Fruit fly (Drosophila melanogaster) whole organism, embryonic: ENCODE results near the gene Exn.

Experiments used
- Awh ChIP-seq: fragments of 200-800 bp; sonication (Bioruptor generic); IDR thresholded peaks from 2 replicates; pipeline ENCODE4, ENCODE4 v1.3.6; 2022; ENCODE audit warnings: missing biosample characterization, missing genetic modification characterization
- BEAF-32 ChIP-seq: fragments of 200-800 bp; sonication (Bioruptor generic); optimal IDR thresholded peaks from 3 replicates; lab custom pipeline; 2017; ENCODE audit warnings: missing biosample characterization, missing genetic modification characterization, mild to moderate bottlenecking, moderate library complexity, missing genetic modification reagents
- Blimp-1 ChIP-seq: fragments of 200-800 bp; sonication (Bioruptor generic); optimal IDR thresholded peaks from 3 replicates; lab custom pipeline; 2018; ENCODE audit warnings: missing biosample characterization, missing genetic modification characterization, mild to moderate bottlenecking, moderate library complexity, missing genetic modification reagents
- CG13287 ChIP-seq: fragments of 200-800 bp; sonication (Bioruptor generic); IDR thresholded peaks from 2 replicates; pipeline ENCODE4 v1.3.6; 2022; ENCODE audit warnings: missing biosample characterization, missing genetic modification characterization; ENCODE audit not compliant: partially characterized antibody
- CG17359 ChIP-seq: fragments of 200-800 bp; sonication (Bioruptor generic); optimal IDR thresholded peaks from 3 replicates; lab custom pipeline; 2018; ENCODE audit warnings: missing biosample characterization, mild to moderate bottlenecking, missing genetic modification characterization, moderate library complexity
- CG18599 ChIP-seq: fragments of 200-800 bp; sonication (Bioruptor generic); optimal IDR thresholded peaks from 3 replicates; lab custom pipeline; 2017; ENCODE audit warnings: missing biosample characterization, missing genetic modification characterization, mild to moderate bottlenecking, moderate library complexity, missing genetic modification reagents
- CG2120 ChIP-seq: fragments of 200-800 bp; sonication (Bioruptor generic); optimal IDR thresholded peaks from 3 replicates; lab custom pipeline; 2016; ENCODE audit warnings: missing biosample characterization, missing genetic modification characterization
- CG6175 ChIP-seq: fragments of 200-800 bp; sonication (Bioruptor generic); IDR thresholded peaks from 3 replicates; pipeline ENCODE4 v1.3.6; 2022; ENCODE audit warnings: missing biosample characterization, missing genetic modification characterization
- CG6254 ChIP-seq: fragments of 200-800 bp; sonication (Bioruptor generic); optimal IDR thresholded peaks from 3 replicates; lab custom pipeline; 2017; ENCODE audit warnings: mild to moderate bottlenecking, missing biosample characterization, missing genetic modification reagents, missing genetic modification characterization
- CG6272 ChIP-seq: fragments of 200-800 bp; sonication (Bioruptor generic); IDR thresholded peaks from 2 replicates; pipeline ENCODE4 v1.3.6; 2022; ENCODE audit warnings: missing biosample characterization, missing genetic modification characterization
- CG6765 ChIP-seq: fragments of 200-800 bp; sonication (Bioruptor generic); optimal IDR thresholded peaks from 3 replicates; lab custom pipeline; 2017; ENCODE audit warnings: missing biosample characterization, mild to moderate bottlenecking, missing genetic modification characterization
- CG7928 ChIP-seq: fragments of 200-800 bp; sonication (Bioruptor generic); optimal IDR thresholded peaks from 2 replicates; lab custom pipeline; 2017; ENCODE audit warnings: missing biosample characterization, mild to moderate bottlenecking, missing genetic modification characterization
- CG7987 ChIP-seq: fragments of 200-800 bp; sonication (Bioruptor generic); optimal IDR thresholded peaks from 2 replicates; lab custom pipeline; 2018; ENCODE audit warnings: missing biosample characterization, mild to moderate bottlenecking, missing genetic modification characterization, moderate library complexity
- CG8089 ChIP-seq: fragments of 200-800 bp; sonication (Bioruptor generic); optimal IDR thresholded peaks from 3 replicates; lab custom pipeline; 2016; ENCODE audit warnings: missing biosample characterization, missing genetic modification characterization
- CG9727 ChIP-seq: fragments of 200-800 bp; sonication (Bioruptor generic); optimal IDR thresholded peaks from 3 replicates; lab custom pipeline; 2017; ENCODE audit warnings: missing biosample characterization, mild to moderate bottlenecking, missing genetic modification characterization
- CG9817 ChIP-seq: fragments of 200-800 bp; sonication (Bioruptor generic); optimal IDR thresholded peaks from 2 replicates; lab custom pipeline; 2018; ENCODE audit warnings: missing biosample characterization, mild to moderate bottlenecking, missing genetic modification characterization, moderate library complexity
- CG9932 ChIP-seq: fragments of 200-800 bp; sonication (Bioruptor generic); IDR thresholded peaks from 2 replicates; pipeline ENCODE4 v1.3.6; 2022; ENCODE audit warnings: missing biosample characterization, missing genetic modification characterization
- CkIIα-i1 ChIP-seq: fragments of 200-800 bp; sonication (Bioruptor generic); IDR thresholded peaks from 2 replicates; pipeline ENCODE4 v1.3.6; 2022; ENCODE audit warnings: missing biosample characterization, missing genetic modification characterization
- Deaf1 ChIP-seq: fragments of 200-800 bp; optimal IDR thresholded peaks from 3 replicates; lab custom pipeline; 2019; ENCODE audit warnings: missing biosample characterization, mild to moderate bottlenecking, missing genetic modification characterization, moderate library complexity
- Dip3 ChIP-seq: fragments of 200-800 bp; sonication (Bioruptor generic); optimal IDR thresholded peaks from 3 replicates; lab custom pipeline; 2016; ENCODE audit warnings: missing biosample characterization, missing genetic modification characterization
- Hand ChIP-seq: fragments of 200-800 bp; sonication (Bioruptor generic); optimal IDR thresholded peaks from 2 replicates; lab custom pipeline; 2017; ENCODE audit warnings: mild to moderate bottlenecking, missing biosample characterization, missing genetic modification reagents, missing genetic modification characterization
- Jarid2 ChIP-seq: fragments of 200-800 bp; sonication (Bioruptor generic); optimal IDR thresholded peaks from 3 replicates; lab custom pipeline; 2017; ENCODE audit warnings: mild to moderate bottlenecking, missing biosample characterization, missing genetic modification reagents, missing genetic modification characterization
- Med ChIP-seq: fragments of 200-800 bp; sonication (Bioruptor generic); peaks from one replicate; lab custom pipeline; 2016; ENCODE audit warnings: missing biosample characterization, missing genetic modification characterization, mild to moderate bottlenecking, inconsistent platforms, moderate library complexity
- Nf-YA ChIP-seq: fragments of 200-800 bp; sonication (Bioruptor generic); IDR thresholded peaks from 2 replicates; pipeline ENCODE4 v1.3.6; 2022; ENCODE audit warnings: missing biosample characterization, missing genetic modification characterization
- NfI ChIP-seq: fragments of 200-800 bp; sonication (Bioruptor generic); optimal IDR thresholded peaks from 3 replicates; lab custom pipeline; 2018; ENCODE audit warnings: missing biosample characterization, mild to moderate bottlenecking, missing genetic modification characterization, moderate library complexity
- Xrp1 ChIP-seq: fragments of 200-800 bp; sonication (Bioruptor generic); IDR thresholded peaks from 2 replicates; pipeline ENCODE4 v1.3.6; 2022; ENCODE audit warnings: missing biosample characterization, missing genetic modification characterization
- ap ChIP-seq: fragments of 200-800 bp; sonication (Bioruptor generic); IDR thresholded peaks from 2 replicates; pipeline ENCODE4 v1.3.6; 2022; ENCODE audit warnings: missing biosample characterization, missing genetic modification characterization
- chinmo ChIP-seq: fragments of 200-800 bp; sonication (Bioruptor generic); IDR thresholded peaks from 4 replicates; pipeline ENCODE4 v1.3.6; 2022; ENCODE audit warnings: missing biosample characterization, missing genetic modification characterization; ENCODE audit not compliant: partially characterized antibody
- ci ChIP-seq: fragments of 200-800 bp; sonication (Bioruptor generic); IDR thresholded peaks from 3 replicates; pipeline ENCODE4 v1.3.6; 2022; ENCODE audit warnings: missing biosample characterization, missing genetic modification characterization
- dysf ChIP-seq: fragments of 200-800 bp; sonication (Bioruptor generic); IDR thresholded peaks from 3 replicates; pipeline ENCODE4 v1.3.6; 2022; ENCODE audit warnings: missing biosample characterization, missing genetic modification characterization
- esg ChIP-seq: fragments of 200-800 bp; sonication (Bioruptor generic); conservative IDR thresholded peaks from 2 replicates; pipeline ENCODE4 v1.3.6; 2022; ENCODE audit warnings: missing biosample characterization, missing genetic modification characterization
- grn ChIP-seq: fragments of 200-800 bp; sonication (Bioruptor generic); optimal IDR thresholded peaks from 3 replicates; lab custom pipeline; 2017; ENCODE audit warnings: missing biosample characterization, missing genetic modification characterization
- gro ChIP-seq: fragments of 200-800 bp; sonication (Bioruptor generic); optimal IDR thresholded peaks from 2 replicates; lab custom pipeline; 2016; ENCODE audit warnings: missing biosample characterization, missing genetic modification characterization
- hbn ChIP-seq: fragments of 200-800 bp; sonication (Bioruptor generic); IDR thresholded peaks from 2 replicates; pipeline ENCODE4 v1.3.6; 2022; ENCODE audit warnings: missing biosample characterization, missing genetic modification characterization; ENCODE audit not compliant: partially characterized antibody
- her ChIP-seq: fragments of 200-800 bp; sonication (Bioruptor generic); optimal IDR thresholded peaks from 2 replicates; lab custom pipeline; 2016; ENCODE audit warnings: missing biosample characterization, missing genetic modification characterization
- inv ChIP-seq: fragments of 200-800 bp; sonication (Bioruptor generic); IDR thresholded peaks from 2 replicates; pipeline ENCODE4 v1.3.6; 2022; ENCODE audit warnings: missing biosample characterization, missing genetic modification characterization; ENCODE audit not compliant: partially characterized antibody
- lov ChIP-seq, 2 experiments: fragments of 200-800 bp in 1 of 2; fragments of >200 bp in 1 of 2; sonication (Bioruptor generic) in 1 of 2; IDR thresholded peaks in 1 of 2; optimal IDR thresholded peaks in 1 of 2; 2 replicates in 1 of 2; 3 replicates in 1 of 2; pipeline versions ENCODE4 v1.3.6 to Lab custom; 2017 to 2022; ENCODE audit warnings: missing biosample characterization in 1 of 2, missing genetic modification characterization in 1 of 2
- mirr ChIP-seq: fragments of 200-800 bp; sonication (Bioruptor generic); optimal IDR thresholded peaks from 3 replicates; lab custom pipeline; 2018; ENCODE audit warnings: missing biosample characterization, mild to moderate bottlenecking, missing genetic modification characterization
- onecut ChIP-seq: fragments of 200-800 bp; sonication (Bioruptor generic); IDR thresholded peaks from 2 replicates; pipeline ENCODE4 v1.3.6; 2022; ENCODE audit warnings: missing biosample characterization, missing genetic modification characterization
- pan ChIP-seq, 4 experiments: fragments of >200 bp in 3 of 4; fragments of 200-800 bp in 1 of 4; sonication (Bioruptor generic) in 1 of 4; optimal IDR thresholded peaks in 3 of 4; IDR thresholded peaks in 1 of 4; 2 replicates each; pipeline versions ENCODE4 v1.3.6 to Lab custom; 2017 to 2022; ENCODE audit warnings: missing biosample characterization in 2 of 4, missing genetic modification characterization in 2 of 4, mixed read lengths in 1 of 4
- sens ChIP-seq: fragments of 200-800 bp; sonication (Bioruptor generic); peaks from one replicate; lab custom pipeline; 2016; ENCODE audit warnings: missing biosample characterization, missing genetic modification characterization
- so ChIP-seq: fragments of 200-800 bp; sonication (Bioruptor generic); IDR thresholded peaks from 3 replicates; pipeline ENCODE4 v1.3.6; 2022; ENCODE audit warnings: missing biosample characterization, missing genetic modification characterization
- sob ChIP-seq: fragments of 200-800 bp; sonication (Bioruptor generic); IDR thresholded peaks from 2 replicates; pipeline ENCODE4 v1.3.6; 2022; ENCODE audit warnings: missing biosample characterization, missing genetic modification characterization
- stc ChIP-seq: fragments of 200-800 bp; sonication (Bioruptor generic); IDR thresholded peaks from 2 replicates; pipeline ENCODE4 v1.3.6; 2022; ENCODE audit warnings: missing biosample characterization, missing genetic modification characterization
- vnd ChIP-seq: fragments of 200-800 bp; sonication (Bioruptor generic); IDR thresholded peaks from 3 replicates; pipeline ENCODE4 v1.3.6; 2022; ENCODE audit warnings: missing biosample characterization, missing genetic modification characterization; ENCODE audit not compliant: partially characterized antibody
- wdn ChIP-seq: fragments of 200-800 bp; sonication (Bioruptor generic); IDR thresholded peaks from 2 replicates; pipeline ENCODE4 v1.3.6; 2022; ENCODE audit warnings: missing biosample characterization, missing genetic modification characterization
- zen2 ChIP-seq: fragments of 200-800 bp; sonication (Bioruptor generic); IDR thresholded peaks from 3 replicates; pipeline ENCODE4 v1.3.6; 2022; ENCODE audit warnings: missing biosample characterization, missing genetic modification characterization; ENCODE audit not compliant: partially characterized antibody
- zfh1 ChIP-seq: fragments of 200-800 bp; sonication (Bioruptor generic); IDR thresholded peaks from 3 replicates; pipeline ENCODE4 v1.3.6; 2022; ENCODE audit warnings: missing biosample characterization, missing genetic modification characterization

Gene Exn

dm6 chr3L:16969652-16970109 lies at the start of gene Exn (continued):
- TF ChIP-seq hbn (GFP tag; lab: Robert Waterston, UW) (peak; percentile 24; the same call in 1 of the 2 replicates), CG2120 (GFP tag; lab: Kevin White, UChicago) (peak; percentile 12), BEAF-32 (GFP tag; lab: Kevin White, UChicago) (no peak), gro (GFP tag; lab: Kevin White, UChicago) (peak; percentile 13), vnd (GFP tag; lab: Robert Waterston, UW) (0 out of 3 replicates have a peak, but pooled peaks have one; percentile 34), CG6175 (GFP tag; lab: Robert Waterston, UW) (0 out of 3 replicates have a peak, but pooled peaks have one; percentile 31), zen2 (0 out of 3 replicates have a peak, but pooled peaks have one; percentile 60), CkIIα-i1 (GFP tag; lab: Robert Waterston, UW) (no peak), Dip3 (GFP tag; lab: Kevin White, UChicago) (peak; percentile 0), mirr (GFP tag; lab: Kevin White, UChicago) (peak; percentile 57), CG7928 (no peak), grn (GFP tag; lab: Kevin White, UChicago) (peak; percentile 65), so (peak; percentile 68; the same call in 1 of the 3 replicates), Deaf1 (tag; lab: Kevin White, UChicago) (peak; percentile 99), Awh (GFP tag; lab: Robert Waterston, UW) (peak; percentile 56; the same call in 1 of the 2 replicates), CG7987 (peak; percentile 47), CG13287 (GFP tag; lab: Robert Waterston, UW) (peak; percentile 54; the same call in 1 of the 2 replicates), CG6765 (GFP tag; lab: Kevin White, UChicago) (peak; percentile 43), CG9817 (tag; lab: Kevin White, UChicago) (no peak), CG6272 (GFP tag; lab: Robert Waterston, UW) (no peak), ci (GFP tag; lab: Robert Waterston, UW) (peak; percentile 80), NfI (GFP tag; lab: Kevin White, UChicago) (no peak), CG18599 (GFP tag; lab: Kevin White, UChicago) (peak; percentile 50), ap (GFP tag; lab: Robert Waterston, UW) (no peak), inv (no peak), wdn (GFP tag; lab: Robert Waterston, UW) (0 out of 2 replicates have a peak, but pooled peaks have one; percentile 10), pan (optimal IDR thresholded peaks at IDR 0.05; lab: Kevin White, UChicago) (no peak), pan (GFP tag; optimal IDR thresholded peaks at IDR 0.05 in 1 of 2, IDR thresholded peaks at IDR 0.05 in 1 of 2) (peak in 1 of 2 experiments; percentile 58), Xrp1 (GFP tag; lab: Robert Waterston, UW) (no peak), stc (GFP tag; lab: Robert Waterston, UW) (peak; percentile 55; the same call in 1 of the 2 replicates), her (GFP tag; lab: Kevin White, UChicago) (peak; percentile 43), lov (optimal IDR thresholded peaks at IDR 0.05; lab: Kevin White, UChicago) (no peak), lov (GFP tag; IDR thresholded peaks at IDR 0.05; lab: Robert Waterston, UW) (0 out of 3 replicates have a peak, but pooled peaks have one; percentile 56), CG8089 (GFP tag; lab: Kevin White, UChicago) (peak; percentile 6), CG9727 (GFP tag; lab: Kevin White, UChicago) (no peak), Jarid2 (GFP tag; lab: Kevin White, UChicago) (peak; percentile 70), onecut (GFP tag; lab: Robert Waterston, UW) (peak; percentile 16; the same call in 1 of the 2 replicates), dysf (GFP tag; lab: Robert Waterston, UW) (0 out of 3 replicates have a peak, but pooled peaks have one; percentile 22), Nf-YA (GFP tag; lab: Robert Waterston, UW) (0 out of 2 replicates have a peak, but pooled peaks have one; percentile 23), Med (GFP tag; lab: Kevin White, UChicago) (peak; percentile 90), sens (GFP tag; lab: Kevin White, UChicago) (peak; percentile 66), sob (GFP tag; lab: Robert Waterston, UW) (peak; percentile 50), CG9932 (GFP tag; lab: Robert Waterston, UW) (peak; percentile 49), Blimp-1 (GFP tag; lab: Kevin White, UChicago) (no peak), esg (GFP tag; lab: Robert Waterston, UW) (no peak), Hand (no peak), CG17359 (tag; lab: Kevin White, UChicago) (peak; percentile 12), chinmo (GFP tag; lab: Robert Waterston, UW) (peak; percentile 74; the same call in 1 of the 4 replicates), CG6254 (GFP tag; lab: Kevin White, UChicago) (peak; percentile 99), zfh1 (GFP tag; lab: Robert Waterston, UW) (peak; percentile 37; the same call in 1 of the 3 replicates)
